Worm (Caenorhabditis elegans) whole organism, L1 larva: ENCODE measurements around the gene msp-81.

Experiments used
- C04F5.9 ChIP-seq: sonication (generic microtip); optimal IDR thresholded peaks from 2 replicates; lab custom pipeline; 2016; ENCODE audit warnings: missing genetic modification characterization, missing compliant biosample characterization
- C16A3.4 ChIP-seq: fragments of 150-350 bp; optimal IDR thresholded peaks from 2 replicates; lab custom pipeline; 2014; ENCODE audit warnings: missing biosample characterization, missing genetic modification characterization
- F16B12.6 ChIP-seq: fragments of 150-350 bp; optimal IDR thresholded peaks from 2 replicates; lab custom pipeline; 2014; ENCODE audit warnings: missing biosample characterization, missing genetic modification characterization
- Y116A8C.19 ChIP-seq: sonication (generic microtip); optimal IDR thresholded peaks from 2 replicates; lab custom pipeline; 2016; ENCODE audit warnings: missing compliant biosample characterization, missing genetic modification characterization, borderline replicate concordance
- aha-1 ChIP-seq: fragments of 150-350 bp; optimal IDR thresholded peaks from 2 replicates; lab custom pipeline; 2014; ENCODE audit warnings: missing biosample characterization, missing genetic modification characterization
- alr-1 ChIP-seq: fragments of 200-800 bp; sonication (Bioruptor generic); optimal IDR thresholded peaks from 2 replicates; lab custom pipeline; 2018; ENCODE audit warnings: borderline replicate concordance, mild to moderate bottlenecking, missing genetic modification characterization, missing compliant biosample characterization
- blmp-1 ChIP-seq: fragments of 150-350 bp; optimal IDR thresholded peaks from 2 replicates; lab custom pipeline; 2014; ENCODE audit warnings: missing biosample characterization, missing genetic modification characterization
- ceh-63 ChIP-seq: fragments of 200-800 bp; sonication (Bioruptor generic); optimal IDR thresholded peaks from 2 replicates; lab custom pipeline; 2018; ENCODE audit warnings: mild to moderate bottlenecking, missing genetic modification characterization, missing compliant biosample characterization
- ceh-88 ChIP-seq: fragments of 200-800 bp; sonication (Bioruptor generic); IDR thresholded peaks from 2 replicates; pipeline ENCODE4 v1.3.6; 2022; ENCODE audit warnings: missing genetic modification characterization, missing compliant biosample characterization
- efl-1 ChIP-seq, 4 experiments: fragments of 150-350 bp; optimal IDR thresholded peaks in 3 of 4; peaks in 1 of 4; 1 replicate in 1 of 4; 2 replicates in 3 of 4; lab custom pipeline; 2014; ENCODE audit warnings: missing biosample characterization in 2 of 4, missing genetic modification characterization in 2 of 4, missing genetic modification reagents in 2 of 4
- efl-3 ChIP-seq: fragments of 200-800 bp; sonication (Bioruptor generic); optimal IDR thresholded peaks from 2 replicates; lab custom pipeline; 2018; ENCODE audit warnings: mild to moderate bottlenecking, missing genetic modification characterization, missing compliant biosample characterization
- elt-3 ChIP-seq, 6 experiments: fragments of 150-350 bp in 1 of 6; sonication (generic microtip); optimal IDR thresholded peaks; 2 replicates each; lab custom pipeline; 2017 to 2018; ENCODE audit warnings: missing biosample characterization in 6 of 6, missing genetic modification characterization in 6 of 6, inconsistent platforms in 1 of 6
- fkh-10 ChIP-seq: sonication (generic microtip); optimal IDR thresholded peaks from 2 replicates; lab custom pipeline; 2017; ENCODE audit warnings: missing biosample characterization, missing genetic modification reagents, missing genetic modification characterization
- fos-1 ChIP-seq: fragments of 150-350 bp; optimal IDR thresholded peaks from 2 replicates; lab custom pipeline; 2014; ENCODE audit warnings: missing biosample characterization, missing genetic modification characterization
- grh-1 ChIP-seq: fragments of 200-800 bp; sonication (Bioruptor generic); IDR thresholded peaks from 2 replicates; pipeline ENCODE4 v1.3.6; 2022; ENCODE audit warnings: missing genetic modification reagents, missing genetic modification characterization, missing compliant biosample characterization
- hlh-17 ChIP-seq: fragments of 200-800 bp; sonication (Bioruptor generic); optimal IDR thresholded peaks from 2 replicates; lab custom pipeline; 2018; ENCODE audit warnings: missing genetic modification characterization, mild to moderate bottlenecking, missing compliant biosample characterization, moderate library complexity, borderline replicate concordance
- hlh-4 ChIP-seq: sonication (generic microtip); optimal IDR thresholded peaks from 2 replicates; lab custom pipeline; 2016; ENCODE audit warnings: mild to moderate bottlenecking, missing genetic modification characterization, missing compliant biosample characterization
- hpl-2 ChIP-seq: fragments of 150-350 bp; optimal IDR thresholded peaks from 2 replicates; lab custom pipeline; 2014; ENCODE audit warnings: missing biosample characterization, missing genetic modification reagents, missing genetic modification characterization
- isw-1 ChIP-seq: fragments of 200-800 bp; sonication (Bioruptor generic); IDR thresholded peaks from 2 replicates; pipeline ENCODE4 v1.3.6; 2022; ENCODE audit warnings: missing genetic modification characterization, missing compliant biosample characterization
- lin-14 ChIP-seq: fragments of 200-800 bp; sonication (Bioruptor generic); optimal IDR thresholded peaks from 2 replicates; lab custom pipeline; 2018; ENCODE audit warnings: mild to moderate bottlenecking, missing genetic modification characterization, moderate library complexity, missing compliant biosample characterization
- lin-15B ChIP-seq: fragments of 150-350 bp; sonication (generic microtip); optimal IDR thresholded peaks from 3 replicates; lab custom pipeline; 2014; ENCODE audit warnings: missing biosample characterization, missing genetic modification characterization
- lin-35 ChIP-seq, 2 experiments: fragments of 150-350 bp; optimal IDR thresholded peaks; 2 replicates each; lab custom pipeline; 2014; ENCODE audit warnings: missing biosample characterization in 2 of 2, missing genetic modification characterization in 2 of 2, missing genetic modification reagents in 2 of 2
- lir-3 ChIP-seq: sonication (generic microtip); optimal IDR thresholded peaks from 2 replicates; lab custom pipeline; 2016; ENCODE audit warnings: mild to moderate bottlenecking, missing genetic modification characterization, moderate library complexity, missing compliant biosample characterization; ENCODE audit not compliant: poor library complexity
- lsy-2 ChIP-seq, 2 experiments: fragments of 150-350 bp; optimal IDR thresholded peaks; 2 replicates each; lab custom pipeline; 2014; ENCODE audit warnings: missing biosample characterization in 2 of 2, missing genetic modification characterization in 2 of 2
- mdl-1 ChIP-seq, 2 experiments: fragments of 150-350 bp; optimal IDR thresholded peaks; 2 replicates each; lab custom pipeline; 2014 to 2017; ENCODE audit warnings: missing biosample characterization in 2 of 2, missing genetic modification characterization in 2 of 2, inconsistent platforms in 1 of 2
- mef-2 ChIP-seq: fragments of 150-350 bp; optimal IDR thresholded peaks from 2 replicates; lab custom pipeline; 2014; ENCODE audit warnings: missing biosample characterization, missing genetic modification characterization
- nhr-12 ChIP-seq: sonication (generic microtip); optimal IDR thresholded peaks from 2 replicates; lab custom pipeline; 2017; ENCODE audit warnings: missing biosample characterization, missing genetic modification characterization
- nhr-20 ChIP-seq: sonication (generic microtip); optimal IDR thresholded peaks from 2 replicates; lab custom pipeline; 2016; ENCODE audit warnings: mild to moderate bottlenecking, missing genetic modification characterization, missing compliant biosample characterization
- nhr-77 ChIP-seq: fragments of 150-350 bp; optimal IDR thresholded peaks from 2 replicates; lab custom pipeline; 2014; ENCODE audit warnings: missing biosample characterization, missing genetic modification characterization
- nhr-84 ChIP-seq: sonication (generic microtip); optimal IDR thresholded peaks from 2 replicates; lab custom pipeline; 2017; ENCODE audit warnings: missing biosample characterization, missing genetic modification characterization
- nhr-85 ChIP-seq: sonication (generic microtip); peaks from one replicate; lab custom pipeline; 2016; ENCODE audit warnings: missing genetic modification characterization, inconsistent platforms, missing compliant biosample characterization
- pax-3 ChIP-seq: fragments of 200-800 bp; sonication (Bioruptor generic); optimal IDR thresholded peaks from 2 replicates; lab custom pipeline; 2018; ENCODE audit warnings: mild to moderate bottlenecking, missing genetic modification characterization, moderate library complexity, missing compliant biosample characterization
- pqm-1 ChIP-seq: sonication (generic microtip); optimal IDR thresholded peaks from 3 replicates; lab custom pipeline; 2017; ENCODE audit warnings: missing biosample characterization, missing genetic modification characterization
- rnt-1 ChIP-seq: sonication (generic microtip); optimal IDR thresholded peaks from 2 replicates; lab custom pipeline; 2016; ENCODE audit warnings: mild to moderate bottlenecking, missing genetic modification characterization, moderate library complexity, missing compliant biosample characterization
- skn-1 ChIP-seq: fragments of 150-350 bp; optimal IDR thresholded peaks from 2 replicates; lab custom pipeline; 2014; ENCODE audit warnings: missing biosample characterization, missing genetic modification characterization
- snu-23 ChIP-seq: sonication (generic microtip); optimal IDR thresholded peaks from 2 replicates; lab custom pipeline; 2016; ENCODE audit warnings: missing genetic modification characterization, missing compliant biosample characterization
- sox-4 ChIP-seq: sonication (generic microtip); optimal IDR thresholded peaks from 2 replicates; lab custom pipeline; 2016; ENCODE audit warnings: missing genetic modification characterization, missing compliant biosample characterization
- sup-37 ChIP-seq: fragments of 200-800 bp; sonication (Bioruptor generic); optimal IDR thresholded peaks from 2 replicates; lab custom pipeline; 2018; ENCODE audit warnings: mild to moderate bottlenecking, missing genetic modification characterization, missing compliant biosample characterization
- tbx-2 ChIP-seq: sonication (generic microtip); optimal IDR thresholded peaks from 2 replicates; lab custom pipeline; 2016; ENCODE audit warnings: missing genetic modification characterization, missing compliant biosample characterization
- tlp-1 ChIP-seq: fragments of 150-350 bp; optimal IDR thresholded peaks from 2 replicates; lab custom pipeline; 2014; ENCODE audit warnings: missing biosample characterization, missing genetic modification characterization
- unc-30 ChIP-seq: sonication (generic microtip); optimal IDR thresholded peaks from 2 replicates; lab custom pipeline; 2017; ENCODE audit warnings: missing biosample characterization, missing genetic modification characterization
- unc-62 ChIP-seq: fragments of 150-350 bp; optimal IDR thresholded peaks from 2 replicates; lab custom pipeline; 2014; ENCODE audit warnings: missing biosample characterization, missing genetic modification reagents, missing genetic modification characterization
- unc-98 ChIP-seq: fragments of 200-800 bp; sonication (Bioruptor generic); IDR thresholded peaks from 2 replicates; pipeline ENCODE4 v1.3.6; 2022; ENCODE audit warnings: missing genetic modification characterization, missing compliant biosample characterization
- xbp-1 ChIP-seq: sonication (generic microtip); optimal IDR thresholded peaks from 2 replicates; lab custom pipeline; 2016; ENCODE audit warnings: missing genetic modification characterization, missing compliant biosample characterization
- zip-4 ChIP-seq: fragments of 200-800 bp; sonication (Bioruptor generic); optimal IDR thresholded peaks from 2 replicates; lab custom pipeline; 2018; ENCODE audit warnings: mild to moderate bottlenecking, missing genetic modification characterization, moderate library complexity, missing compliant biosample characterization
- ztf-11 ChIP-seq, 2 experiments: sonication (generic microtip); optimal IDR thresholded peaks; 2 replicates each; lab custom pipeline; 2016 to 2017; ENCODE audit warnings: missing genetic modification characterization in 2 of 2, missing biosample characterization in 1 of 2, missing compliant biosample characterization in 1 of 2

The msp-81 gene

DNA sequence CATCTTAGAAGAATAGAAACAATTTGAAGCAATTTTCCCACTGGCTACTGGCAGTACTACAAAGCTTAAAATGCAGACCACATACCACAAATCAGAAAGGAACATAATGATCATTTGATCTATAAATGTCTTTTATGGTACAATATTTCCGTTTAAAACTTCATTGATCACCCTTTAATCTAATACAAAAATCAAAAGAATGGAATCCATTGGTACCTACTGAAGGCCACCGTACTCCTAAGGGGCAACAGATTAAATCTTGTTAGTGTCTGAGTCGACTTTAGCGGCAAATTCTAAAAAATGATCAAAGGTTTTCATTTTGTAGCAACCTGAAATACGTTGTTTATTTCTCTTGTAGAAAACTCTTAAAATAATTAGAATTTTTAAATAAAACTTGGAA lies 36.0 kb upstream of the msp-81 start:
- TF ChIP-seq Y116A8C.19 (tag; lab: Kevin White, UChicago) (no peak), nhr-20 (tag; lab: Kevin White, UChicago) (peak; percentile 52), lsy-2 (tag; optimal IDR thresholded peaks at IDR 0.05; lab: Kevin White, UChicago) (peak in 1 of 2 experiments; percentile 29), alr-1 (tag; lab: Kevin White, UChicago) (no peak), unc-30 (tag; lab: Kevin White, UChicago) (no peak), rnt-1 (tag; lab: Kevin White, UChicago) (no peak), tbx-2 (tag; lab: Kevin White, UChicago) (no peak), efl-1 (optimal IDR thresholded peaks at IDR 0.05; lab: Kevin White, UChicago) (no peak), efl-1 (GFP tag; optimal IDR thresholded peaks at IDR 0.05 in 1 of 2; lab: Kevin White, UChicago) (peak in 1 of 2 experiments; percentile 53), nhr-77 (no peak), ceh-63 (GFP tag; lab: Kevin White, UChicago) (no peak), lin-14 (GFP tag; lab: Kevin White, UChicago) (no peak), xbp-1 (tag; lab: Kevin White, UChicago) (no peak), zip-4 (GFP tag; lab: Kevin White, UChicago) (no peak), pqm-1 (tag; lab: Kevin White, UChicago) (no peak), aha-1 (no peak), tlp-1 (tag; lab: Kevin White, UChicago) (no peak), blmp-1 (no peak), nhr-85 (tag; lab: Kevin White, UChicago) (peak; percentile 86), hpl-2 (no peak), hlh-4 (tag; lab: Kevin White, UChicago) (no peak), lir-3 (tag; lab: Kevin White, UChicago) (no peak)
- TF ChIP-seq, all 84 proteins: peak for 4

DNA sequence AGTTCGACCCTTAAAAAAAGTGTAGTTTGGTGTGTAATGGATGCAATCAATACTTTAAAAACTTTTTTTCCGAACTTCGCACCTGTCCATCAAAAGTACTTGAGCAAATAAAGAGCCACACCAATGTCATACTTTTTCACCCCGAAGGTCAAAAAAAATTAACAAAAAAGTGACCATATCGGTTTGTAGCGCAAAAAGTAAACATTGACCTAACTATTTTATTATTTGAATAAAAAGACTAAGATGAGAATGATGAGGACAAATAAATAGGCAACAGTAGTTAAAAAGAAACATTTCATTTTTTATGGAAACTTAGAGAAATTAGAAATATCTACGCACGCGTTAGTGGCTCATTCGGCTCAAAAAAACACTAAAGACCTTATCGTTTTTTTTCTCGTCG lies 33.1 kb upstream of the msp-81 start:
- TF ChIP-seq nhr-77 (peak; percentile 16), nhr-84 (no peak), pqm-1 (tag; lab: Kevin White, UChicago) (no peak), efl-3 (GFP tag; lab: Kevin White, UChicago) (no peak), lin-35 (GFP tag; optimal IDR thresholded peaks at IDR 0.05; lab: Kevin White, UChicago) (no peak), tbx-2 (tag; lab: Kevin White, UChicago) (peak; percentile 45), pax-3 (tag; lab: Kevin White, UChicago) (no peak), lin-14 (GFP tag; lab: Kevin White, UChicago) (peak; percentile 31)
- TF ChIP-seq, all 84 proteins: peak for 3

DNA sequence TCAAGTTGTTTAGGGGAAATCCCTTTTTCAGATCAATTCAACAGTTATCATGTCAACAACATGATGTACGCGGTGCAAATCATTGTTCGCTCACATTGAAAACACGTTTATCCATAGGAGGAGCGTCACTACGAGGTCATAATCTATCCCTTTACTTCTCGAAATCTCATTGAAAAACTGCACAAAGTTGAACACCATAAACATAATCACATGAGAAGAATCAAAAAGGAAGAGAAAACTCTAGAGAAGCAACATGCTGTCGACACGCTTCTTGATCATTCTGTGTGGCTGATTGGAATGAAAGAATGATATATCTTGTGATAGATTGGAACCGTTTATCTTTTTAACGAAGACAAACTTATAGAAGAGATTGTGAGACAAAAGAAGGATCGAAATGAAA lies 31.7 kb upstream of the msp-81 start:
- TF ChIP-seq unc-62 (GFP tag; lab: Kevin White, UChicago): no peak
- TF ChIP-seq nhr-12 (tag; lab: Kevin White, UChicago): no peak
- no peak for TF ChIP-seq ceh-63 (GFP tag; lab: Kevin White, UChicago)
- TF ChIP-seq lir-3 (tag; lab: Kevin White, UChicago): peak; percentile 56
- TF ChIP-seq fos-1: no peak
- no peak for TF ChIP-seq hlh-17 (GFP tag; lab: Kevin White, UChicago)
- TF ChIP-seq ceh-88 (GFP tag; lab: Robert Waterston, UW): 0 out of 2 replicates have a peak, but pooled peaks have one; percentile 21
- no peak for TF ChIP-seq fkh-10
- no peak for TF ChIP-seq sup-37 (GFP tag; lab: Kevin White, UChicago)
- no peak for TF ChIP-seq lin-15B (tag; lab: Kevin White, UChicago)
- no peak for TF ChIP-seq pax-3 (tag; lab: Kevin White, UChicago)
- TF ChIP-seq elt-3 (tag; optimal IDR thresholded peaks at IDR 0.05; lab: Kevin White, UChicago): peak in 5 of 6 experiments; percentile 56 to 98 (median 67)
- no peak for TF ChIP-seq C04F5.9 (tag; lab: Kevin White, UChicago)
- TF ChIP-seq efl-1 (optimal IDR thresholded peaks at IDR 0.05; lab: Kevin White, UChicago): peak in 1 of 2 experiments; percentile 17
- TF ChIP-seq efl-1 (GFP tag; optimal IDR thresholded peaks at IDR 0.05 in 1 of 2; lab: Kevin White, UChicago): peak in 1 of 2 experiments; percentile 94
- no peak for TF ChIP-seq tlp-1 (tag; lab: Kevin White, UChicago)
- peak in 1 of 2 experiments; percentile 64 for TF ChIP-seq mdl-1 (tag; optimal IDR thresholded peaks at IDR 0.05; lab: Kevin White, UChicago)
- no peak for TF ChIP-seq mef-2
- no peak for TF ChIP-seq skn-1
- peak; percentile 44 for TF ChIP-seq C16A3.4 (tag; lab: Kevin White, UChicago)
- TF ChIP-seq unc-98 (GFP tag; lab: Robert Waterston, UW): no peak
- TF ChIP-seq alr-1 (tag; lab: Kevin White, UChicago): no peak
- no peak for TF ChIP-seq Y116A8C.19 (tag; lab: Kevin White, UChicago)
- no peak for TF ChIP-seq ztf-11 (tag; optimal IDR thresholded peaks at IDR 0.05; lab: Kevin White, UChicago)
- peak in 1 of 2 experiments; percentile 74 for TF ChIP-seq lin-35 (GFP tag; optimal IDR thresholded peaks at IDR 0.05; lab: Kevin White, UChicago)
- peak; percentile 86 for TF ChIP-seq snu-23 (GFP tag; lab: Kevin White, UChicago)
- TF ChIP-seq isw-1 (GFP tag; lab: Robert Waterston, UW): no peak
- no peak for TF ChIP-seq hlh-4 (tag; lab: Kevin White, UChicago)
- TF ChIP-seq F16B12.6 (tag; lab: Kevin White, UChicago): no peak
- peak; percentile 83 for TF ChIP-seq grh-1
- TF ChIP-seq sox-4 (tag; lab: Kevin White, UChicago): no peak
- TF ChIP-seq unc-30 (tag; lab: Kevin White, UChicago): no peak
